Worm (Caenorhabditis elegans) whole organism, L2 larva: Measurements from ENCODE around the gene F56D1.1.

Experiments used
- C34F6.9 ChIP-seq: fragments of 150-350 bp; optimal IDR thresholded peaks from 2 replicates; lab custom pipeline; 2014; ENCODE audit warnings: missing biosample characterization, missing genetic modification characterization
- F13H6.1 ChIP-seq: sonication (generic microtip); optimal IDR thresholded peaks from 2 replicates; lab custom pipeline; 2016; ENCODE audit warnings: missing genetic modification characterization, missing compliant biosample characterization
- R02D3.7 ChIP-seq: fragments of 150-350 bp; optimal IDR thresholded peaks from 2 replicates; lab custom pipeline; 2014; ENCODE audit warnings: missing biosample characterization, missing genetic modification characterization
- Y55F3AM.14 ChIP-seq: fragments of 200-800 bp; sonication (Bioruptor generic); optimal IDR thresholded peaks from 2 replicates; lab custom pipeline; 2018; ENCODE audit warnings: mild to moderate bottlenecking, missing genetic modification characterization, missing compliant biosample characterization
- ZK546.5 ChIP-seq: sonication (generic microtip); optimal IDR thresholded peaks from 2 replicates; lab custom pipeline; 2017; ENCODE audit warnings: missing biosample characterization, missing genetic modification characterization
- aly-2 ChIP-seq: fragments of 150-350 bp; optimal IDR thresholded peaks from 2 replicates; lab custom pipeline; 2014; ENCODE audit warnings: missing biosample characterization, missing genetic modification characterization
- ama-1 ChIP-seq: fragments of 150-350 bp; optimal IDR thresholded peaks from 2 replicates; lab custom pipeline; 2018; ENCODE audit warnings: inconsistent platforms
- blmp-1 ChIP-seq: sonication (generic microtip); optimal IDR thresholded peaks from 2 replicates; lab custom pipeline; 2017; ENCODE audit warnings: missing genetic modification characterization, mild to moderate bottlenecking, missing compliant biosample characterization, antibody characterized with exemption, moderate library complexity; ENCODE audit not compliant: insufficient read depth
- ceh-82 ChIP-seq: fragments of 150-350 bp; optimal IDR thresholded peaks from 2 replicates; lab custom pipeline; 2014; ENCODE audit warnings: missing biosample characterization, missing genetic modification characterization
- crh-2 ChIP-seq: sonication (generic microtip); optimal IDR thresholded peaks from 2 replicates; lab custom pipeline; 2017; ENCODE audit warnings: missing biosample characterization, missing genetic modification characterization
- dmd-4 ChIP-seq: sonication (generic microtip); optimal IDR thresholded peaks from 2 replicates; lab custom pipeline; 2017; ENCODE audit warnings: missing biosample characterization, missing genetic modification characterization
- egl-27 ChIP-seq: sonication (generic microtip); optimal IDR thresholded peaks from 3 replicates; lab custom pipeline; 2017; ENCODE audit warnings: missing biosample characterization, missing genetic modification reagents, missing genetic modification characterization
- elt-1 ChIP-seq: fragments of 150-350 bp; optimal IDR thresholded peaks from 2 replicates; lab custom pipeline; 2014; ENCODE audit warnings: missing biosample characterization, missing genetic modification characterization
- fos-1 ChIP-seq: fragments of 150-350 bp; optimal IDR thresholded peaks from 2 replicates; lab custom pipeline; 2014; ENCODE audit warnings: missing biosample characterization, missing genetic modification characterization
- gmeb-1 ChIP-seq: fragments of 150-350 bp; optimal IDR thresholded peaks from 2 replicates; lab custom pipeline; 2014; ENCODE audit warnings: missing biosample characterization, missing genetic modification characterization
- lin-11 ChIP-seq: fragments of 150-350 bp; sonication (generic microtip); optimal IDR thresholded peaks from 2 replicates; lab custom pipeline; 2014; ENCODE audit warnings: missing biosample characterization, missing genetic modification characterization, inconsistent platforms, mixed read lengths
- lin-13 ChIP-seq: fragments of 150-350 bp; optimal IDR thresholded peaks from 2 replicates; lab custom pipeline; 2014; ENCODE audit warnings: missing biosample characterization, missing genetic modification reagents, missing genetic modification characterization
- lin-39 ChIP-seq: fragments of 150-350 bp; optimal IDR thresholded peaks from 2 replicates; lab custom pipeline; 2014; ENCODE audit warnings: missing biosample characterization, missing genetic modification reagents, missing genetic modification characterization
- lsy-2 ChIP-seq, 2 experiments: fragments of 150-350 bp in 1 of 2; sonication (generic microtip) in 1 of 2; optimal IDR thresholded peaks; 2 replicates each; lab custom pipeline; 2014 to 2017; ENCODE audit warnings: missing biosample characterization in 2 of 2, missing genetic modification characterization in 2 of 2
- mbf-1 ChIP-seq: sonication (generic microtip); optimal IDR thresholded peaks from 2 replicates; lab custom pipeline; 2017; ENCODE audit warnings: missing biosample characterization, missing genetic modification characterization
- mdl-1 ChIP-seq, 2 experiments: fragments of 150-350 bp in 1 of 2; sonication (generic microtip) in 1 of 2; optimal IDR thresholded peaks; 2 replicates each; lab custom pipeline; 2017; ENCODE audit warnings: missing biosample characterization in 2 of 2, missing genetic modification characterization in 2 of 2
- nhr-10 ChIP-seq: sonication (generic microtip); optimal IDR thresholded peaks from 2 replicates; lab custom pipeline; 2017; ENCODE audit warnings: missing biosample characterization, missing genetic modification characterization
- nhr-11 ChIP-seq: fragments of 150-350 bp; optimal IDR thresholded peaks from 2 replicates; lab custom pipeline; 2014; ENCODE audit warnings: missing biosample characterization, missing genetic modification characterization
- nhr-12 ChIP-seq: fragments of 150-350 bp; optimal IDR thresholded peaks from 2 replicates; lab custom pipeline; 2014; ENCODE audit warnings: missing biosample characterization, missing genetic modification characterization
- nhr-129 ChIP-seq: fragments of 150-350 bp; optimal IDR thresholded peaks from 2 replicates; lab custom pipeline; 2014; ENCODE audit warnings: missing biosample characterization, missing genetic modification characterization
- nhr-21 ChIP-seq: fragments of 150-350 bp; optimal IDR thresholded peaks from 2 replicates; lab custom pipeline; 2014; ENCODE audit warnings: missing biosample characterization, missing genetic modification characterization
- nhr-23 ChIP-seq: fragments of 150-350 bp; optimal IDR thresholded peaks from 2 replicates; lab custom pipeline; 2014; ENCODE audit warnings: missing biosample characterization, missing genetic modification reagents, missing genetic modification characterization
- nhr-237 ChIP-seq: fragments of 150-350 bp; optimal IDR thresholded peaks from 2 replicates; lab custom pipeline; 2014; ENCODE audit warnings: missing biosample characterization, missing genetic modification characterization
- nhr-25 ChIP-seq: fragments of 150-350 bp; sonication (generic microtip); optimal IDR thresholded peaks from 3 replicates; lab custom pipeline; 2014; ENCODE audit warnings: missing biosample characterization, missing genetic modification characterization
- nhr-6 ChIP-seq: fragments of 150-350 bp; optimal IDR thresholded peaks from 2 replicates; lab custom pipeline; 2014; ENCODE audit warnings: missing biosample characterization, missing genetic modification characterization
- nhr-77 ChIP-seq: fragments of 150-350 bp; optimal IDR thresholded peaks from 2 replicates; lab custom pipeline; 2014; ENCODE audit warnings: missing biosample characterization, missing genetic modification characterization
- peb-1 ChIP-seq: fragments of 150-350 bp; optimal IDR thresholded peaks from 2 replicates; lab custom pipeline; 2014; ENCODE audit warnings: missing biosample characterization, missing genetic modification characterization
- skn-1 ChIP-seq: sonication (generic microtip); optimal IDR thresholded peaks from 2 replicates; lab custom pipeline; 2017; ENCODE audit warnings: missing biosample characterization, missing genetic modification characterization
- sma-3 ChIP-seq: sonication (generic microtip); optimal IDR thresholded peaks from 2 replicates; lab custom pipeline; 2016; ENCODE audit warnings: missing genetic modification reagents, missing genetic modification characterization, missing compliant biosample characterization
- sma-9 ChIP-seq, 2 experiments: fragments of 150-350 bp in 1 of 2; sonication (generic microtip) in 1 of 2; optimal IDR thresholded peaks; 2 replicates each; lab custom pipeline; 2014 to 2016; ENCODE audit warnings: missing genetic modification characterization in 2 of 2, mild to moderate bottlenecking in 1 of 2, missing biosample characterization in 1 of 2, missing compliant biosample characterization in 1 of 2, missing genetic modification reagents in 1 of 2, moderate library complexity in 1 of 2
- snpc-4 ChIP-seq: fragments of 150-350 bp; optimal IDR thresholded peaks from 2 replicates; lab custom pipeline; 2014; ENCODE audit warnings: missing biosample characterization, missing genetic modification characterization
- unc-55 ChIP-seq: fragments of 150-350 bp; sonication (generic microtip); optimal IDR thresholded peaks from 3 replicates; lab custom pipeline; 2014; ENCODE audit warnings: missing biosample characterization, missing genetic modification reagents, missing genetic modification characterization
- unc-62 ChIP-seq: fragments of 150-350 bp; optimal IDR thresholded peaks from 2 replicates; lab custom pipeline; 2014; ENCODE audit warnings: missing biosample characterization, missing genetic modification reagents, missing genetic modification characterization
- zag-1 ChIP-seq: fragments of 150-350 bp; optimal IDR thresholded peaks from 2 replicates; lab custom pipeline; 2014; ENCODE audit warnings: missing biosample characterization, missing genetic modification characterization
- ztf-4 ChIP-seq: fragments of 150-350 bp; optimal IDR thresholded peaks from 2 replicates; lab custom pipeline; 2014; ENCODE audit warnings: missing biosample characterization, missing genetic modification characterization

F56D1.1 gene

ce11 chrII:5458683-5459410 lies 19.6 kb upstream of the F56D1.1 start:
- TF ChIP-seq nhr-6 (tag; lab: Kevin White, UChicago) (no peak), fos-1 (tag; lab: Kevin White, UChicago) (peak; percentile 34), blmp-1 (tag; lab: Kevin White, UChicago) (peak; percentile 54)

- TF ChIP-seq lsy-2 (tag; optimal IDR thresholded peaks at IDR 0.05; lab: Kevin White, UChicago) (no peak), lin-13 (GFP tag; lab: Kevin White, UChicago) (no peak), F13H6.1 (tag; lab: Kevin White, UChicago) (no peak), nhr-12 (tag; lab: Kevin White, UChicago) (no peak), nhr-10 (tag; lab: Kevin White, UChicago) (no peak), ceh-82 (tag; lab: Kevin White, UChicago) (no peak), unc-62 (GFP tag; lab: Kevin White, UChicago) (no peak), Y55F3AM.14 (GFP tag; lab: Kevin White, UChicago) (no peak), sma-3 (GFP tag; lab: Kevin White, UChicago) (peak; percentile 68), snpc-4 (tag; lab: Kevin White, UChicago) (no peak), aly-2 (tag; lab: Kevin White, UChicago) (no peak), R02D3.7 (tag; lab: Kevin White, UChicago) (no peak), unc-55 (no peak), nhr-77 (tag; lab: Kevin White, UChicago) (no peak), zag-1 (no peak), nhr-237 (tag; lab: Kevin White, UChicago) (no peak), nhr-21 (tag; lab: Kevin White, UChicago) (no peak), gmeb-1 (tag; lab: Kevin White, UChicago) (no peak), ztf-4 (tag; lab: Kevin White, UChicago) (no peak), mbf-1 (tag; lab: Kevin White, UChicago) (no peak), sma-9 (GFP tag; optimal IDR thresholded peaks at IDR 0.05; lab: Kevin White, UChicago) (peak; percentile 9), sma-9 (tag; optimal IDR thresholded peaks at IDR 0.05; lab: Kevin White, UChicago) (no peak), skn-1 (no peak), nhr-25 (tag; lab: Kevin White, UChicago) (no peak), C34F6.9 (tag; lab: Kevin White, UChicago) (no peak), nhr-23 (tag; lab: Kevin White, UChicago) (no peak), lin-39 (no peak), ama-1 (lab: Kevin White, UChicago) (no peak), blmp-1 (tag; lab: Kevin White, UChicago) (peak; percentile 60), mdl-1 (tag; optimal IDR thresholded peaks at IDR 0.05; lab: Kevin White, UChicago) (no peak), elt-1 (tag; lab: Kevin White, UChicago) (no peak), fos-1 (tag; lab: Kevin White, UChicago) (peak; percentile 43), lin-11 (tag; lab: Kevin White, UChicago) (no peak), ZK546.5 (no peak)
Observed at ce11 chrII:5459534-5459933, 18.9 kb upstream of the F56D1.1 start.

ce11 chrII:5460911-5461310 lies 17.5 kb upstream of the F56D1.1 start:
- TF ChIP-seq dmd-4, result no peak
- no peak for TF ChIP-seq blmp-1 (tag; lab: Kevin White, UChicago)
- TF ChIP-seq nhr-129 (tag; lab: Kevin White, UChicago), result no peak
- peak; percentile 44 for TF ChIP-seq fos-1 (tag; lab: Kevin White, UChicago)
- TF ChIP-seq nhr-11 (tag; lab: Kevin White, UChicago), result no peak
- no peak for TF ChIP-seq nhr-10 (tag; lab: Kevin White, UChicago)
- no peak for TF ChIP-seq crh-2 (tag; lab: Kevin White, UChicago)
- no peak for TF ChIP-seq lin-13 (GFP tag; lab: Kevin White, UChicago)
- TF ChIP-seq F13H6.1 (tag; lab: Kevin White, UChicago), result peak; percentile 46
- no peak for TF ChIP-seq snpc-4 (tag; lab: Kevin White, UChicago)
- TF ChIP-seq nhr-25 (tag; lab: Kevin White, UChicago), result no peak
- TF ChIP-seq egl-27, result no peak
- no peak for TF ChIP-seq peb-1 (tag; lab: Kevin White, UChicago)
- TF ChIP-seq R02D3.7 (tag; lab: Kevin White, UChicago), result no peak
